Worm (Caenorhabditis elegans): Measurements from ENCODE around the gene aldo-2.

aldo-2 gene

DNA sequence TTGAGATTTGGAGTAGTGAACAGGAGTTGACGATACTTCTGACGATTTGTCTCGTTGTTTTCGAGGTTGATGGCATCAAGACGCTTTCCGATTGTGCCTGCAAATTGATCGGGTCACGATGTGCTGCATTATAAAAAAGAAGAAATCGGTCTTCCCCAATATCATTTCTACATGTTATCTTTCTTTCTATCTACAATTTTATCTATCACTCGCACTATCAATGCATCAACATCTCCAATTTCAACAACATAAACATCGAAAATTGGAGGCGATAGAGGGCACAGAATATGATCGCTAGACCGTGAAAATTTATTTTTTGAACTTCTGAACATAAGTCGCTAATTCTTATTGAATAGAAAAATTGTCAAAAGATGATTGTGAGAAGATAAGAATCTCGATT is 720 bp downstream of the aldo-2 start:
- no peak for TF ChIP-seq C06A6.2 (GFP tag; conservative IDR thresholded peaks at IDR 0.05)

- TF ChIP-seq ztf-28 (GFP tag; IDR thresholded peaks at IDR 0.05) = 0 out of 2 replicates have a peak, but pooled peaks have one; percentile 41
- TF ChIP-seq tlf-1 (GFP tag; optimal IDR thresholded peaks at IDR 0.05) = no peak
- TF ChIP-seq Y53G8AR.9 (GFP tag; conservative IDR thresholded peaks at IDR 0.05) = 0 out of 2 replicates have a peak, but pooled peaks have one; percentile 24
- TF ChIP-seq F37B4.10 (GFP tag; IDR thresholded peaks at IDR 0.05) = no peak
- TF ChIP-seq zim-3 (tag; optimal IDR thresholded peaks at IDR 0.05) = no peak
- no peak for TF ChIP-seq aptf-2 (GFP tag; conservative IDR thresholded peaks at IDR 0.05)
- no peak for TF ChIP-seq D2030.7 (GFP tag; IDR thresholded peaks at IDR 0.05)
- no peak for TF ChIP-seq attf-5 (GFP tag; optimal IDR thresholded peaks at IDR 0.05)
- peak; percentile 61; the same call in 1 of the 2 replicates for TF ChIP-seq zfh-2 (GFP tag; conservative IDR thresholded peaks at IDR 0.05)
- 0 out of 2 replicates have a peak, but pooled peaks have one; percentile 38 for TF ChIP-seq hsf-1 (GFP tag; IDR thresholded peaks at IDR 0.05)
- no peak for TF ChIP-seq F33H1.4 (GFP tag; IDR thresholded peaks at IDR 0.05)
- TF ChIP-seq ceh-91 (GFP tag; IDR thresholded peaks at IDR 0.05) = no peak
- TF ChIP-seq rpc-1 (optimal IDR thresholded peaks at IDR 0.05) = no peak
- no peak for TF ChIP-seq rpc-1 (tag; optimal IDR thresholded peaks at IDR 0.05)
- peak; percentile 4 for TF ChIP-seq ztf-26 (tag; optimal IDR thresholded peaks at IDR 0.05)
- peak; percentile 21; the same call in 1 of the 2 replicates for TF ChIP-seq dox-1 (GFP tag; IDR thresholded peaks at IDR 0.05)
- TF ChIP-seq attf-6 (GFP tag; IDR thresholded peaks at IDR 0.05) = no peak
- TF ChIP-seq lin-40 (tag; optimal IDR thresholded peaks at IDR 0.05) = no peak
- TF ChIP-seq madf-10 (tag; optimal IDR thresholded peaks at IDR 0.05) = no peak
Measured at ce11 chrIII:5875418-5875702, 1.1 kb downstream of the aldo-2 start.

ce11 chrIII:5874664-5875417 is 1.6 kb downstream of the aldo-2 start:
- TF ChIP-seq snpc-4 (GFP tag; optimal IDR thresholded peaks at IDR 0.05) (no peak), snpc-4 (tag; optimal IDR thresholded peaks at IDR 0.05) (no peak), zfh-2 (GFP tag; conservative IDR thresholded peaks at IDR 0.05) (peak; percentile 54; the same call in 1 of the 2 replicates), akir-1 (GFP tag; optimal IDR thresholded peaks at IDR 0.05) (no peak), pbrm-1 (GFP tag; IDR thresholded peaks at IDR 0.05) (0 out of 2 replicates have a peak, but pooled peaks have one; percentile 4), ekl-4 (GFP tag; IDR thresholded peaks at IDR 0.05) (0 out of 2 replicates have a peak, but pooled peaks have one; percentile 10), ztf-25 (GFP tag; IDR thresholded peaks at IDR 0.05) (no peak), F10E7.11 (tag; optimal IDR thresholded peaks at IDR 0.05) (no peak), B0261.1 (tag; optimal IDR thresholded peaks at IDR 0.05) (no peak), B0336.3 (GFP tag; IDR thresholded peaks at IDR 0.05) (no peak), repo-1 (tag; optimal IDR thresholded peaks at IDR 0.05) (no peak), egrh-3 (GFP tag; IDR thresholded peaks at IDR 0.05) (peak; percentile 28; the same call in 1 of the 2 replicates), ama-1 (optimal IDR thresholded peaks at IDR 0.05) (peak; percentile 51), ama-1 (GFP tag; optimal IDR thresholded peaks at IDR 0.05) (no peak)

DNA sequence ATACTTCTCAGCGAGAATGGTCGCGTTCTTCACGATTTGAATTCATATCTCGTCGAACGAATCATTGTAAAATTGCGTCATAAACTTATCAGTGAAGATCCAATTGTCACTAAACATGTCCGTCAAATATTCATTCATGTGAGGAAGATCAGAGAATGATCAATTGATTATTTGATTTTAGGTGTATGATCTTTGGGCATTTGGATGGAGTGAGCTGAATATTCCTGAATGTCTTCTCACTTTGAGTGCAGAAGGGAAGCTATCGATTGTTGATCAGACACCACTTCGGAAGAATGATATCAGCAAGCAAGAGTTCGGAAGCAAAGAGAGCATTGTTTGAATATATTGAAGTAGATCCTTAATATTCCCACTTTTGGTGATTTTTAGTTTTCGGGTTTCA is 2.2 kb downstream of the aldo-2 start:
- peak; percentile 57 for TF ChIP-seq nhr-90 (tag; optimal IDR thresholded peaks at IDR 0.05)
- no peak for TF ChIP-seq F57A8.1 (GFP tag; optimal IDR thresholded peaks at IDR 0.05)
- TF ChIP-seq ccch-3 (GFP tag; optimal IDR thresholded peaks at IDR 0.05) = no peak
- no peak for TF ChIP-seq attf-6 (GFP tag; IDR thresholded peaks at IDR 0.05)
- no peak for TF ChIP-seq F22D6.2 (tag; optimal IDR thresholded peaks at IDR 0.05)
- TF ChIP-seq cebp-2 (GFP tag; IDR thresholded peaks at IDR 0.05) = no peak; the same call in 1 of the 2 replicates
- no peak for TF ChIP-seq fkh-3 (tag; optimal IDR thresholded peaks at IDR 0.05)
- no peak for TF ChIP-seq rpc-1 (optimal IDR thresholded peaks at IDR 0.05)
- TF ChIP-seq rpc-1 (tag; optimal IDR thresholded peaks at IDR 0.05) = no peak
- TF ChIP-seq ceh-27 (GFP tag; optimal IDR thresholded peaks at IDR 0.05) = no peak
- no peak for TF ChIP-seq pha-4 (tag; optimal IDR thresholded peaks at IDR 0.05)
- TF ChIP-seq sea-2 (GFP tag; IDR thresholded peaks at IDR 0.05) = no peak
- TF ChIP-seq let-607 (tag; optimal IDR thresholded peaks at IDR 0.05) = peak in 1 of 2 experiments; percentile 58
- TF ChIP-seq hmg-20 (GFP tag; IDR thresholded peaks at IDR 0.05) = no peak
- no peak for TF ChIP-seq snpc-1.1 (tag; optimal IDR thresholded peaks at IDR 0.05; ENCODE audit: insufficient read depth)
- no peak for TF ChIP-seq madf-8 (GFP tag; conservative IDR thresholded peaks at IDR 0.05)
- peak; percentile 60 for TF ChIP-seq repo-1 (tag; optimal IDR thresholded peaks at IDR 0.05)

Data from whole organism, young adult.